Worm (Caenorhabditis elegans): ENCODE data around the gene K08H2.5.

- TF ChIP-seq unc-39 (tag; optimal IDR thresholded peaks at IDR 0.05) (no peak), lsy-2 (tag; optimal IDR thresholded peaks at IDR 0.05) (no peak), flh-1 (GFP tag; optimal IDR thresholded peaks at IDR 0.05) (no peak), ham-2 (GFP tag; optimal IDR thresholded peaks at IDR 0.05) (no peak), nhr-12 (tag; optimal IDR thresholded peaks at IDR 0.05) (no peak), sptf-1 (tag; optimal IDR thresholded peaks at IDR 0.05) (no peak), snpc-4 (tag; optimal IDR thresholded peaks at IDR 0.05) (no peak), ztf-11 (tag; optimal IDR thresholded peaks at IDR 0.05) (no peak), blmp-1 (tag; optimal IDR thresholded peaks at IDR 0.05) (no peak), lin-13 (tag; optimal IDR thresholded peaks at IDR 0.05) (no peak), mep-1 (tag; optimal IDR thresholded peaks at IDR 0.05) (no peak)
Measured at ce11 chrX:13257577-13257976, 15.4 kb upstream of the K08H2.5 start, which contains the start of gene K08H2.10.
